Worm (Caenorhabditis elegans): ENCODE results near the gene mrps-17.

The mrps-17 gene

ce11 chrIII:6442305-6443125 is 10.9 kb upstream of the mrps-17 start, which contains the start of gene mel-32:
mel-32 (minus strand) TSS chrIII:6443000.
- TF ChIP-seq him-1 (tag; optimal IDR thresholded peaks at IDR 0.05) (peak; percentile 55), snpc-4 (GFP tag; optimal IDR thresholded peaks at IDR 0.05) (no peak), snpc-4 (tag; optimal IDR thresholded peaks at IDR 0.05) (peak in 1 of 4 experiments; percentile 11), T07F8.4 (tag; optimal IDR thresholded peaks at IDR 0.05) (no peak), cebp-2 (GFP tag; IDR thresholded peaks at IDR 0.05) (no peak), cebp-1 (GFP tag; IDR thresholded peaks at IDR 0.05) (no peak), cebp-1 (tag; optimal IDR thresholded peaks at IDR 0.05) (no peak), mxl-1 (tag; optimal IDR thresholded peaks at IDR 0.05) (no peak), hlh-26 (GFP tag; conservative IDR thresholded peaks at IDR 0.05) (no peak), tbp1 (GFP tag; optimal IDR thresholded peaks at IDR 0.05) (peak; percentile 24), ccch-3 (GFP tag; optimal IDR thresholded peaks at IDR 0.05) (no peak), lin-35 (GFP tag; optimal IDR thresholded peaks at IDR 0.05) (peak; percentile 21 to 55 (median 33)), C06A6.2 (GFP tag; conservative IDR thresholded peaks at IDR 0.05) (no peak), F57C9.4 (tag; optimal IDR thresholded peaks at IDR 0.05) (no peak), dpff-1 (tag; optimal IDR thresholded peaks at IDR 0.05) (no peak), B0261.1 (tag; optimal IDR thresholded peaks at IDR 0.05) (no peak), egl-44 (GFP tag; IDR thresholded peaks at IDR 0.05) (no peak), die-1 (tag; optimal IDR thresholded peaks at IDR 0.05) (no peak), pbrm-1 (GFP tag; IDR thresholded peaks at IDR 0.05) (peak; percentile 65), aptf-2 (GFP tag; conservative IDR thresholded peaks at IDR 0.05) (0 out of 2 replicates have a peak, but pooled peaks have one; percentile 30), atf-7 (tag; optimal IDR thresholded peaks at IDR 0.05) (no peak), sptf-2 (GFP tag; optimal IDR thresholded peaks at IDR 0.05) (no peak), hsf-1 (GFP tag; IDR thresholded peaks at IDR 0.05) (peak; percentile 79), F23B12.7 (tag; optimal IDR thresholded peaks at IDR 0.05; ENCODE audit: insufficient read depth) (peak; percentile 10), chd-7 (tag; optimal IDR thresholded peaks at IDR 0.05) (no peak), lir-1 (GFP tag; conservative IDR thresholded peaks at IDR 0.05) (peak; percentile 82), ztf-22 (GFP tag; optimal IDR thresholded peaks at IDR 0.05) (no peak), ztf-28 (GFP tag; IDR thresholded peaks at IDR 0.05) (0 out of 2 replicates have a peak, but pooled peaks have one; percentile 33), hmg-1.2 (GFP tag; IDR thresholded peaks at IDR 0.05) (peak; percentile 50; the same call in 1 of the 2 replicates), K12H6.12 (tag; optimal IDR thresholded peaks at IDR 0.05) (no peak), D2030.7 (GFP tag; IDR thresholded peaks at IDR 0.05) (peak; percentile 91), B0336.3 (GFP tag; IDR thresholded peaks at IDR 0.05) (0 out of 2 replicates have a peak, but pooled peaks have one; percentile 37), mes-4 (tag; optimal IDR thresholded peaks at IDR 0.05) (no peak), attf-5 (GFP tag; optimal IDR thresholded peaks at IDR 0.05) (no peak), F33H1.4 (GFP tag; IDR thresholded peaks at IDR 0.05) (peak; percentile 76), nhr-90 (tag; optimal IDR thresholded peaks at IDR 0.05) (no peak), efl-1 (GFP tag; optimal IDR thresholded peaks at IDR 0.05) (peak; percentile 97), zfh-2 (GFP tag; conservative IDR thresholded peaks at IDR 0.05) (no peak), ZK185.1 (tag; optimal IDR thresholded peaks at IDR 0.05; ENCODE audit: poor library complexity, severe bottlenecking) (peak; percentile 64), ceh-91 (GFP tag; IDR thresholded peaks at IDR 0.05) (peak; percentile 92), let-607 (tag; optimal IDR thresholded peaks at IDR 0.05) (peak in 1 of 2 experiments; percentile 21), unc-130 (GFP tag; optimal IDR thresholded peaks at IDR 0.05) (peak; percentile 48), sea-2 (GFP tag; IDR thresholded peaks at IDR 0.05) (no peak), Y95B8A.8 (GFP tag; IDR thresholded peaks at IDR 0.05) (0 out of 2 replicates have a peak, but pooled peaks have one; percentile 72), madf-3 (GFP tag; IDR thresholded peaks at IDR 0.05) (no peak), snpc-1.3 (tag; optimal IDR thresholded peaks at IDR 0.05; ENCODE audit: insufficient read depth) (no peak), ekl-4 (GFP tag; IDR thresholded peaks at IDR 0.05) (peak; percentile 79)

All from whole organism, young adult.